Worm (Caenorhabditis elegans) whole organism, L1 larva: Measurements from ENCODE around the gene flp-27.

Experiments
- C04F5.9 ChIP-seq: sonication (generic microtip); optimal IDR thresholded peaks from 2 replicates; lab custom pipeline; 2016; ENCODE audit warnings: missing genetic modification characterization, missing compliant biosample characterization
- C34B4.2 ChIP-seq: sonication (generic microtip); optimal IDR thresholded peaks from 2 replicates; lab custom pipeline; 2017; ENCODE audit warnings: mild to moderate bottlenecking, missing genetic modification characterization, missing compliant biosample characterization
- aha-1 ChIP-seq: fragments of 150-350 bp; optimal IDR thresholded peaks from 2 replicates; lab custom pipeline; 2014; ENCODE audit warnings: missing biosample characterization, missing genetic modification characterization
- ama-1 ChIP-seq: fragments of 150-350 bp; optimal IDR thresholded peaks from 2 replicates; lab custom pipeline; 2014
- ceh-63 ChIP-seq: fragments of 200-800 bp; sonication (Bioruptor generic); optimal IDR thresholded peaks from 2 replicates; lab custom pipeline; 2018; ENCODE audit warnings: mild to moderate bottlenecking, missing genetic modification characterization, missing compliant biosample characterization
- ces-1 ChIP-seq: fragments of 150-350 bp; optimal IDR thresholded peaks from 2 replicates; lab custom pipeline; 2014; ENCODE audit warnings: missing biosample characterization, missing genetic modification reagents, missing genetic modification characterization
- dsc-1 ChIP-seq: sonication (generic microtip); optimal IDR thresholded peaks from 2 replicates; lab custom pipeline; 2016; ENCODE audit warnings: mild to moderate bottlenecking, missing genetic modification characterization, missing compliant biosample characterization
- efl-1 ChIP-seq, 4 experiments: fragments of 150-350 bp; optimal IDR thresholded peaks in 3 of 4; peaks in 1 of 4; 1 replicate in 1 of 4; 2 replicates in 3 of 4; lab custom pipeline; 2014; ENCODE audit warnings: missing biosample characterization in 2 of 4, missing genetic modification characterization in 2 of 4, missing genetic modification reagents in 2 of 4
- efl-3 ChIP-seq: fragments of 200-800 bp; sonication (Bioruptor generic); optimal IDR thresholded peaks from 2 replicates; lab custom pipeline; 2018; ENCODE audit warnings: mild to moderate bottlenecking, missing genetic modification characterization, missing compliant biosample characterization
- fkh-10 ChIP-seq: sonication (generic microtip); optimal IDR thresholded peaks from 2 replicates; lab custom pipeline; 2017; ENCODE audit warnings: missing biosample characterization, missing genetic modification reagents, missing genetic modification characterization
- fkh-8 ChIP-seq: sonication (generic microtip); optimal IDR thresholded peaks from 2 replicates; lab custom pipeline; 2016; ENCODE audit warnings: mild to moderate bottlenecking, missing genetic modification characterization, missing compliant biosample characterization
- fos-1 ChIP-seq: fragments of 150-350 bp; optimal IDR thresholded peaks from 2 replicates; lab custom pipeline; 2014; ENCODE audit warnings: missing biosample characterization, missing genetic modification characterization
- grh-1 ChIP-seq: fragments of 200-800 bp; sonication (Bioruptor generic); IDR thresholded peaks from 2 replicates; pipeline ENCODE4 v1.3.6; 2022; ENCODE audit warnings: missing genetic modification reagents, missing genetic modification characterization, missing compliant biosample characterization
- hlh-17 ChIP-seq: fragments of 200-800 bp; sonication (Bioruptor generic); optimal IDR thresholded peaks from 2 replicates; lab custom pipeline; 2018; ENCODE audit warnings: missing genetic modification characterization, mild to moderate bottlenecking, missing compliant biosample characterization, moderate library complexity, borderline replicate concordance
- lin-13 ChIP-seq: fragments of 150-350 bp; optimal IDR thresholded peaks from 2 replicates; lab custom pipeline; 2014; ENCODE audit warnings: missing biosample characterization, missing genetic modification reagents, missing genetic modification characterization
- lin-35 ChIP-seq, 2 experiments: fragments of 150-350 bp; optimal IDR thresholded peaks; 2 replicates each; lab custom pipeline; 2014; ENCODE audit warnings: missing biosample characterization in 2 of 2, missing genetic modification characterization in 2 of 2, missing genetic modification reagents in 2 of 2
- nhr-11 ChIP-seq: fragments of 150-350 bp; optimal IDR thresholded peaks from 2 replicates; lab custom pipeline; 2014; ENCODE audit warnings: missing biosample characterization, missing genetic modification characterization
- nhr-12 ChIP-seq: sonication (generic microtip); optimal IDR thresholded peaks from 2 replicates; lab custom pipeline; 2017; ENCODE audit warnings: missing biosample characterization, missing genetic modification characterization
- nhr-19 ChIP-seq: fragments of 200-800 bp; sonication (Bioruptor generic); conservative IDR thresholded peaks from 2 replicates; pipeline ENCODE4 v1.3.6; 2022; ENCODE audit warnings: missing genetic modification characterization, missing compliant biosample characterization
- nhr-237 ChIP-seq: fragments of 150-350 bp; optimal IDR thresholded peaks from 2 replicates; lab custom pipeline; 2014; ENCODE audit warnings: missing biosample characterization, missing genetic modification characterization
- nhr-71 ChIP-seq: sonication (generic microtip); optimal IDR thresholded peaks from 2 replicates; lab custom pipeline; 2016; ENCODE audit warnings: mild to moderate bottlenecking, missing genetic modification characterization, moderate library complexity, missing compliant biosample characterization
- nhr-76 ChIP-seq: sonication (generic microtip); optimal IDR thresholded peaks from 2 replicates; lab custom pipeline; 2017; ENCODE audit warnings: missing biosample characterization, missing genetic modification characterization
- nhr-77 ChIP-seq: fragments of 150-350 bp; optimal IDR thresholded peaks from 2 replicates; lab custom pipeline; 2014; ENCODE audit warnings: missing biosample characterization, missing genetic modification characterization
- nhr-84 ChIP-seq: sonication (generic microtip); optimal IDR thresholded peaks from 2 replicates; lab custom pipeline; 2017; ENCODE audit warnings: missing biosample characterization, missing genetic modification characterization
- nhr-85 ChIP-seq: sonication (generic microtip); peaks from one replicate; lab custom pipeline; 2016; ENCODE audit warnings: missing genetic modification characterization, inconsistent platforms, missing compliant biosample characterization
- pax-3 ChIP-seq: fragments of 200-800 bp; sonication (Bioruptor generic); optimal IDR thresholded peaks from 2 replicates; lab custom pipeline; 2018; ENCODE audit warnings: mild to moderate bottlenecking, missing genetic modification characterization, moderate library complexity, missing compliant biosample characterization
- rnt-1 ChIP-seq: sonication (generic microtip); optimal IDR thresholded peaks from 2 replicates; lab custom pipeline; 2016; ENCODE audit warnings: mild to moderate bottlenecking, missing genetic modification characterization, moderate library complexity, missing compliant biosample characterization
- snu-23 ChIP-seq: sonication (generic microtip); optimal IDR thresholded peaks from 2 replicates; lab custom pipeline; 2016; ENCODE audit warnings: missing genetic modification characterization, missing compliant biosample characterization
- sox-4 ChIP-seq: sonication (generic microtip); optimal IDR thresholded peaks from 2 replicates; lab custom pipeline; 2016; ENCODE audit warnings: missing genetic modification characterization, missing compliant biosample characterization
- swsn-7 ChIP-seq: sonication (generic microtip); optimal IDR thresholded peaks from 2 replicates; lab custom pipeline; 2016; ENCODE audit warnings: missing genetic modification characterization, missing compliant biosample characterization
- tbx-2 ChIP-seq: sonication (generic microtip); optimal IDR thresholded peaks from 2 replicates; lab custom pipeline; 2016; ENCODE audit warnings: missing genetic modification characterization, missing compliant biosample characterization
- tlp-1 ChIP-seq: fragments of 150-350 bp; optimal IDR thresholded peaks from 2 replicates; lab custom pipeline; 2014; ENCODE audit warnings: missing biosample characterization, missing genetic modification characterization
- unc-62 ChIP-seq: fragments of 150-350 bp; optimal IDR thresholded peaks from 2 replicates; lab custom pipeline; 2014; ENCODE audit warnings: missing biosample characterization, missing genetic modification reagents, missing genetic modification characterization
- unc-86 ChIP-seq: sonication (generic microtip); optimal IDR thresholded peaks from 2 replicates; lab custom pipeline; 2016; ENCODE audit warnings: missing genetic modification characterization, missing compliant biosample characterization
- vab-15 ChIP-seq: sonication (generic microtip); optimal IDR thresholded peaks from 2 replicates; lab custom pipeline; 2017; ENCODE audit warnings: missing genotype, mild to moderate bottlenecking, missing genetic modification characterization, missing compliant biosample characterization
- ztf-11 ChIP-seq, 2 experiments: sonication (generic microtip); optimal IDR thresholded peaks; 2 replicates each; lab custom pipeline; 2016 to 2017; ENCODE audit warnings: missing genetic modification characterization in 2 of 2, missing biosample characterization in 1 of 2, missing compliant biosample characterization in 1 of 2
- ztf-4 ChIP-seq: fragments of 150-350 bp; optimal IDR thresholded peaks from 2 replicates; lab custom pipeline; 2014; ENCODE audit warnings: missing biosample characterization, missing genetic modification characterization

flp-27 gene

ce11 chrII:5642110-5642509, 38.7 kb upstream of the flp-27 start:
- TF ChIP-seq C34B4.2 (no peak), efl-1 (optimal IDR thresholded peaks at IDR 0.05; lab: Kevin White, UChicago) (no peak), efl-1 (GFP tag; optimal IDR thresholded peaks at IDR 0.05 in 1 of 2; lab: Kevin White, UChicago) (no peak), vab-15 (no peak), hlh-17 (no peak), nhr-77 (tag; lab: Kevin White, UChicago) (no peak), unc-86 (tag; lab: Kevin White, UChicago) (no peak), lin-13 (GFP tag; lab: Kevin White, UChicago) (no peak), fkh-8 (no peak), nhr-84 (tag; lab: Kevin White, UChicago) (no peak), swsn-7 (no peak), nhr-85 (tag; lab: Kevin White, UChicago) (no peak), ces-1 (GFP tag; lab: Kevin White, UChicago) (no peak)

DNA sequence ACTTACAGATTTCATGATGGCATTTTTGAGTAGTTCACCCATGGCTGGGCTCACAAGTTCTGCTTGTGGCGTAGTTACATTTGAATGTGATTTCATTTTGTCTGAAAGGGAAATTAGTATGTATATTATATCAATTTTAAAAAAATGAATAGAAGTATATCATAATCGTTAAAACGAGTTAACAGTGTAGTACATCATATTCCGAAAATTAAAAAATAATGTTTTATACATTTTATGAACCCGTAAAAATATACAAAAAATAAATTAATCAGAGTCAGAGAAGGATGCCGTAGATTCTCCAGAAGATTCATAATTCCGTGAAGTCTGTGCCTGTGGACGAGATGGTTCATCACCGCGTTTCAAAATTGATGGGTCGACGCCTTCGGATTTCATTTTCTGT, 33.9 kb upstream of the flp-27 start, which contains the start of gene F59E12.9:
F59E12.9 (minus strand) TSS at position 101 of the 400 bp plus-strand sequence.
- no peak for TF ChIP-seq ces-1 (GFP tag; lab: Kevin White, UChicago)
- no peak for TF ChIP-seq aha-1 (tag; lab: Kevin White, UChicago)
- no peak for TF ChIP-seq nhr-12 (tag; lab: Kevin White, UChicago)
- no peak for TF ChIP-seq nhr-11 (tag; lab: Kevin White, UChicago)
- no peak for TF ChIP-seq nhr-84 (tag; lab: Kevin White, UChicago)
- no peak for TF ChIP-seq dsc-1
- TF ChIP-seq ama-1 (lab: Kevin White, UChicago) = no peak
- no peak for TF ChIP-seq grh-1 (GFP tag; lab: Robert Waterston, UW)
- TF ChIP-seq C04F5.9 (tag; lab: Kevin White, UChicago) = no peak
- no peak for TF ChIP-seq hlh-17
- no peak for TF ChIP-seq sox-4 (tag; lab: Kevin White, UChicago)
- TF ChIP-seq swsn-7 = no peak
- no peak for TF ChIP-seq nhr-71
- TF ChIP-seq tbx-2 (tag; lab: Kevin White, UChicago) = no peak
- TF ChIP-seq efl-3 (GFP tag; lab: Kevin White, UChicago) = no peak

- TF ChIP-seq fkh-10 (GFP tag; lab: Kevin White, UChicago) (no peak), nhr-237 (no peak), nhr-11 (tag; lab: Kevin White, UChicago) (no peak), sox-4 (tag; lab: Kevin White, UChicago) (no peak), nhr-19 (GFP tag; lab: Robert Waterston, UW) (no peak), nhr-85 (tag; lab: Kevin White, UChicago) (no peak), ceh-63 (no peak), dsc-1 (no peak), ztf-4 (no peak), nhr-76 (tag; lab: Kevin White, UChicago) (no peak), lin-35 (GFP tag; optimal IDR thresholded peaks at IDR 0.05; lab: Kevin White, UChicago) (no peak), ztf-11 (tag; optimal IDR thresholded peaks at IDR 0.05; lab: Kevin White, UChicago) (no peak), tlp-1 (no peak), C04F5.9 (tag; lab: Kevin White, UChicago) (no peak), unc-62 (GFP tag; lab: Kevin White, UChicago) (no peak), snu-23 (no peak), fos-1 (tag; lab: Kevin White, UChicago) (no peak), rnt-1 (tag; lab: Kevin White, UChicago) (no peak), ces-1 (GFP tag; lab: Kevin White, UChicago) (no peak), pax-3 (tag; lab: Kevin White, UChicago) (no peak)
Measured at ce11 chrII:5648272-5648671, 32.5 kb upstream of the flp-27 start, which contains the start of gene ddl-1. Gene ddl-1 (minus strand): TSS chrII:5648372.
